Fruit fly (Drosophila melanogaster): ENCODE results near the gene CG3040.

DNA sequence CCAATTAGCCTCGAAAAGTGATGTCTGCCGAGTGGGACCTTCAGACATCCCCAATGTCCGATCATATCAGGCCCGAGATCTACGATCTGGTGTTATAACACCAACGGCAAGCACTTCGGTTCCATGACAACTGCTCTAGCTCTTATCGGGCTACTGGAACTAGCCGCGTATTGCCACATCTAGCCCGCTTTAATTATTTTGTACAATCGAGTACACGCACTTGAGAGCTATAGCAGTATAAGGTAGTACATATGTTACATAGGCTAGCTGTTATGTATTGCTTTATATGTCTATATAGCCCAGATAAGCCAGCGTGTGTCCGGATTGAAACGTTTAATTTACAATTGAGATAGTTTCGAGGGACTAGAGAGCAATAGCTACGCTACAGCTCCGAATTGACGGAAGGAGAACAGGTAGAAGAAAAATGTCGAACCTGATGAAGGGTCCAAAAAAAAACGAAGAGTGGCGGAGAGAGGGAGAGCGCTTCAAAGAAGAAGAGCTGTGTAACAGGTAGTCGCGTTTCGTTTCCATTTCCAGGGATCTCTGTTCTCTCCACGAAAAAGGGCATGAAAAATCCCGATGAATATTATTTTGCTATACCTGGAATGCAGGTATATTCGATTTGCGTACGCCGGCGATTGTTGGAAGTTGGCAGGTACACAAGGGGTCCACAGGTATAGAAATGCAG lies 23.9 kb upstream of the CG3040 start:
- no peak for TF ChIP-seq kay (GFP tag; ENCODE audit: borderline replicate concordance)
- no peak for TF ChIP-seq CG12768 (GFP tag; optimal IDR thresholded peaks at IDR 0.05)
- no peak for TF ChIP-seq cnc (optimal IDR thresholded peaks at IDR 0.05)
- no peak for TF ChIP-seq Clk (GFP tag; optimal IDR thresholded peaks at IDR 0.05)
- TF ChIP-seq cic (GFP tag; optimal IDR thresholded peaks at IDR 0.05) = no peak
